Worm (Caenorhabditis elegans) whole organism, L4 larva: Measurements from ENCODE around the gene T01D3.1.
A peak's percentile ranks its signal among the peaks of the same experiment; 100 is the strongest.

Experiments
- D1046.2 ChIP-seq: fragments of 200-800 bp; sonication (Bioruptor generic); IDR thresholded peaks from 2 replicates; pipeline ENCODE4 v1.3.6; 2022; ENCODE audit warnings: missing genetic modification characterization, missing compliant biosample characterization
- F26F4.8 ChIP-seq: fragments of 200-800 bp; sonication (Bioruptor generic); conservative IDR thresholded peaks from 2 replicates; pipeline ENCODE4 v1.3.6; 2022; ENCODE audit warnings: missing genetic modification characterization, missing compliant biosample characterization
- F44E2.7 ChIP-seq: fragments of 200-800 bp; sonication (Bioruptor generic); IDR thresholded peaks from 2 replicates; pipeline ENCODE4 v2.1.2; 2022; ENCODE audit warnings: missing genetic modification characterization, missing compliant biosample characterization
- F49E8.2 ChIP-seq: sonication (generic microtip); optimal IDR thresholded peaks from 2 replicates; lab custom pipeline; 2016; ENCODE audit warnings: missing compliant biosample characterization, mild to moderate bottlenecking, missing genetic modification characterization, borderline replicate concordance
- R02D3.7 ChIP-seq: fragments of 150-350 bp; sonication (generic microtip); optimal IDR thresholded peaks from 3 replicates; lab custom pipeline; 2014; ENCODE audit warnings: missing biosample characterization, missing genetic modification characterization
- T20F7.1 ChIP-seq: fragments of 200-800 bp; sonication (Bioruptor generic); optimal IDR thresholded peaks from 2 replicates; lab custom pipeline; 2018; ENCODE audit warnings: mild to moderate bottlenecking, missing genetic modification characterization, missing compliant biosample characterization
- T26A8.4 ChIP-seq: fragments of 200-800 bp; sonication (Bioruptor generic); IDR thresholded peaks from 2 replicates; pipeline ENCODE4 v1.3.6; 2022; ENCODE audit warnings: missing genetic modification characterization, missing compliant biosample characterization
- Y105C5A.15 ChIP-seq: fragments of 200-800 bp; sonication (Bioruptor generic); IDR thresholded peaks from 2 replicates; pipeline ENCODE4 v1.3.6; 2022; ENCODE audit warnings: missing genetic modification characterization, missing compliant biosample characterization
- Y48G9A.11 ChIP-seq: fragments of 200-800 bp; sonication (Bioruptor generic); IDR thresholded peaks from 2 replicates; pipeline ENCODE4 v1.3.6; 2022; ENCODE audit warnings: missing genetic modification reagents, missing genetic modification characterization, missing compliant biosample characterization
- Y75B8A.6 ChIP-seq: fragments of 200-800 bp; sonication (Bioruptor generic); IDR thresholded peaks from 2 replicates; pipeline ENCODE4 v1.3.6; 2022; ENCODE audit warnings: missing genetic modification reagents, missing genetic modification characterization, missing compliant biosample characterization
- ZK337.2 ChIP-seq: fragments of 200-800 bp; sonication (Bioruptor generic); IDR thresholded peaks from 2 replicates; pipeline ENCODE4 v1.3.6; 2022; ENCODE audit warnings: missing genetic modification reagents, missing genetic modification characterization, missing compliant biosample characterization
- ZK546.5 ChIP-seq, 2 experiments: sonication (generic microtip); optimal IDR thresholded peaks; 2 replicates each; lab custom pipeline; 2017; ENCODE audit warnings: missing biosample characterization in 2 of 2, missing genetic modification characterization in 2 of 2
- attf-4 ChIP-seq: sonication (generic microtip); optimal IDR thresholded peaks from 3 replicates; lab custom pipeline; 2017; ENCODE audit warnings: missing biosample characterization, missing genetic modification characterization
- ceh-62 ChIP-seq: sonication (generic microtip); optimal IDR thresholded peaks from 2 replicates; lab custom pipeline; 2017; ENCODE audit warnings: missing biosample characterization, missing genetic modification characterization
- ceh-82 ChIP-seq: sonication (generic microtip); optimal IDR thresholded peaks from 2 replicates; lab custom pipeline; 2017; ENCODE audit warnings: missing biosample characterization, missing genetic modification characterization
- cey-2 ChIP-seq: sonication (generic microtip); optimal IDR thresholded peaks from 3 replicates; lab custom pipeline; 2017; ENCODE audit warnings: missing genetic modification characterization, mild to moderate bottlenecking, missing compliant biosample characterization, antibody characterized with exemption, borderline replicate concordance; ENCODE audit not compliant: insufficient read depth
- ctbp-1 ChIP-seq: fragments of 200-800 bp; sonication (Bioruptor generic); IDR thresholded peaks from 2 replicates; pipeline ENCODE4 v1.3.6; 2022; ENCODE audit warnings: missing genetic modification reagents, missing genetic modification characterization, missing compliant biosample characterization
- daf-8 ChIP-seq: fragments of 200-800 bp; sonication (Bioruptor generic); IDR thresholded peaks from 2 replicates; pipeline ENCODE4 v1.3.6; 2022; ENCODE audit warnings: missing genetic modification characterization, missing compliant biosample characterization
- dmd-8 ChIP-seq: fragments of 200-800 bp; sonication (Bioruptor generic); IDR thresholded peaks from 2 replicates; pipeline ENCODE4 v1.3.6; 2022; ENCODE audit warnings: missing genetic modification characterization, missing compliant biosample characterization
- dve-1 ChIP-seq: sonication (generic microtip); optimal IDR thresholded peaks from 2 replicates; lab custom pipeline; 2017; ENCODE audit warnings: antibody characterized with exemption, mild to moderate bottlenecking, missing genetic modification characterization, missing compliant biosample characterization; ENCODE audit not compliant: insufficient read depth
- egl-27 ChIP-seq: sonication (generic microtip); optimal IDR thresholded peaks from 3 replicates; lab custom pipeline; 2017; ENCODE audit warnings: missing biosample characterization, missing genetic modification reagents, missing genetic modification characterization
- egl-43 ChIP-seq: fragments of 200-800 bp; sonication (Bioruptor generic); IDR thresholded peaks from 2 replicates; pipeline ENCODE4 v1.3.6; 2022; ENCODE audit warnings: missing genetic modification reagents, missing genetic modification characterization, missing compliant biosample characterization
- fos-1 ChIP-seq: fragments of 150-350 bp; optimal IDR thresholded peaks from 2 replicates; lab custom pipeline; 2014; ENCODE audit warnings: missing biosample characterization, missing genetic modification characterization
- gei-8 ChIP-seq: fragments of 200-800 bp; sonication (Bioruptor generic); optimal IDR thresholded peaks from 2 replicates; lab custom pipeline; 2018; ENCODE audit warnings: mild to moderate bottlenecking, missing genetic modification characterization, missing compliant biosample characterization
- hif-1 ChIP-seq, 2 experiments: sonication (generic microtip); optimal IDR thresholded peaks; 2 replicates each; lab custom pipeline; 2016 to 2017; ENCODE audit warnings: missing compliant biosample characterization in 2 of 2, missing genetic modification characterization in 2 of 2, missing genetic modification reagents in 2 of 2, missing genotype in 2 of 2, mild to moderate bottlenecking in 1 of 2
- hlh-30 ChIP-seq: sonication (generic microtip); optimal IDR thresholded peaks from 2 replicates; lab custom pipeline; 2017; ENCODE audit warnings: antibody characterized with exemption, mild to moderate bottlenecking, missing genetic modification characterization, missing compliant biosample characterization; ENCODE audit not compliant: insufficient read depth
- jun-1 ChIP-seq: fragments of 150-350 bp; optimal IDR thresholded peaks from 2 replicates; lab custom pipeline; 2014; ENCODE audit warnings: missing biosample characterization, missing genetic modification reagents, missing genetic modification characterization
- lin-1 ChIP-seq: fragments of 200-800 bp; sonication (Bioruptor generic); IDR thresholded peaks from 2 replicates; pipeline ENCODE4 v1.3.6; 2022; ENCODE audit warnings: missing genetic modification reagents, missing genetic modification characterization, missing compliant biosample characterization
- lin-39 ChIP-seq: fragments of 150-350 bp; optimal IDR thresholded peaks from 2 replicates; lab custom pipeline; 2014; ENCODE audit warnings: missing biosample characterization, missing genetic modification reagents, missing genetic modification characterization
- madf-5 ChIP-seq, 2 experiments: fragments of 200-800 bp; sonication (Bioruptor generic); IDR thresholded peaks; 2 replicates each; pipeline ENCODE4 v1.3.6; 2022; ENCODE audit warnings: missing compliant biosample characterization in 2 of 2, missing genetic modification characterization in 2 of 2
- mdl-1 ChIP-seq, 2 experiments: fragments of 150-350 bp in 1 of 2; sonication (generic microtip) in 1 of 2; optimal IDR thresholded peaks; 2 replicates each; lab custom pipeline; 2014 to 2017; ENCODE audit warnings: missing biosample characterization in 2 of 2, missing genetic modification characterization in 2 of 2
- mdt-29 ChIP-seq: fragments of 200-800 bp; sonication (Bioruptor generic); IDR thresholded peaks from 2 replicates; pipeline ENCODE4 v1.3.6; 2022; ENCODE audit warnings: missing genetic modification reagents, missing genetic modification characterization, missing compliant biosample characterization
- mes-2 ChIP-seq: sonication (generic microtip); optimal IDR thresholded peaks from 2 replicates; lab custom pipeline; 2016; ENCODE audit warnings: missing genotype, mild to moderate bottlenecking, missing genetic modification characterization, missing compliant biosample characterization; ENCODE audit not compliant: poor library complexity, severe bottlenecking
- nhr-102 ChIP-seq: sonication (generic microtip); optimal IDR thresholded peaks from 2 replicates; lab custom pipeline; 2016; ENCODE audit warnings: mild to moderate bottlenecking, missing genetic modification characterization, moderate library complexity, missing compliant biosample characterization
- nhr-11 ChIP-seq: fragments of 150-350 bp; optimal IDR thresholded peaks from 2 replicates; lab custom pipeline; 2014; ENCODE audit warnings: missing biosample characterization, missing genetic modification characterization
- nhr-237 ChIP-seq: sonication (generic microtip); optimal IDR thresholded peaks from 2 replicates; lab custom pipeline; 2017; ENCODE audit warnings: missing biosample characterization, missing genetic modification characterization
- nhr-41 ChIP-seq: fragments of 200-800 bp; sonication (Bioruptor generic); IDR thresholded peaks from 2 replicates; pipeline ENCODE4 v1.3.6; 2022; ENCODE audit warnings: missing genetic modification reagents, missing genetic modification characterization, missing compliant biosample characterization
- nhr-42 ChIP-seq: fragments of 200-800 bp; sonication (Bioruptor generic); IDR thresholded peaks from 2 replicates; pipeline ENCODE4 v1.3.6; 2022; ENCODE audit warnings: missing genetic modification characterization, missing compliant biosample characterization
- nhr-76 ChIP-seq: fragments of 150-350 bp; optimal IDR thresholded peaks from 2 replicates; lab custom pipeline; 2014; ENCODE audit warnings: missing biosample characterization, missing genetic modification characterization
- nhr-77 ChIP-seq: fragments of 150-350 bp; optimal IDR thresholded peaks from 2 replicates; lab custom pipeline; 2014; ENCODE audit warnings: missing biosample characterization, missing genetic modification characterization
- php-3 ChIP-seq: fragments of 200-800 bp; sonication (Bioruptor generic); IDR thresholded peaks from 2 replicates; pipeline ENCODE4 v1.3.6; 2022; ENCODE audit warnings: missing genetic modification reagents, missing genetic modification characterization, missing compliant biosample characterization
- pqm-1 ChIP-seq: sonication (generic microtip); optimal IDR thresholded peaks from 2 replicates; lab custom pipeline; 2017; ENCODE audit warnings: missing biosample characterization, missing genetic modification characterization
- spr-3 ChIP-seq: fragments of 200-800 bp; sonication (Bioruptor generic); optimal IDR thresholded peaks from 2 replicates; lab custom pipeline; 2018; ENCODE audit warnings: mild to moderate bottlenecking, missing genetic modification characterization, missing compliant biosample characterization
- tag-97 ChIP-seq: fragments of 200-800 bp; sonication (Bioruptor generic); IDR thresholded peaks from 2 replicates; pipeline ENCODE4 v1.3.6; 2022; ENCODE audit warnings: missing genetic modification characterization, missing compliant biosample characterization
- tra-1 ChIP-seq: fragments of 200-800 bp; sonication (Bioruptor generic); IDR thresholded peaks from 2 replicates; pipeline ENCODE4 v1.3.6; 2022; ENCODE audit warnings: missing genetic modification reagents, missing genetic modification characterization, missing compliant biosample characterization
- unc-39 ChIP-seq: sonication (generic microtip); optimal IDR thresholded peaks from 2 replicates; lab custom pipeline; 2017; ENCODE audit warnings: missing biosample characterization, missing genetic modification characterization
- zfp-2 ChIP-seq: sonication (generic microtip); optimal IDR thresholded peaks from 2 replicates; lab custom pipeline; 2016; ENCODE audit warnings: mild to moderate bottlenecking, missing genetic modification characterization, missing compliant biosample characterization
- ztf-11 ChIP-seq: fragments of 150-350 bp; optimal IDR thresholded peaks from 2 replicates; lab custom pipeline; 2014; ENCODE audit warnings: missing biosample characterization, missing genetic modification characterization

The T01D3.1 gene

ce11 chrV:13656346-13657254 is 33.1 kb upstream of the T01D3.1 start (continued):
- TF ChIP-seq attf-4 (tag; lab: Kevin White, UChicago) = peak; percentile 34
- no peak for TF ChIP-seq F49E8.2 (tag; lab: Kevin White, UChicago)
- TF ChIP-seq T20F7.1 = peak; percentile 32
- peak; percentile 78; the same call in 1 of the 2 replicates for TF ChIP-seq tra-1
- peak; percentile 29 for TF ChIP-seq spr-3 (GFP tag; lab: Kevin White, UChicago)
- TF ChIP-seq T26A8.4 (GFP tag; lab: Robert Waterston, UW) = peak; percentile 38; the same call in 1 of the 2 replicates
- TF ChIP-seq mdt-29 (GFP tag; lab: Robert Waterston, UW) = peak; percentile 74
- TF ChIP-seq nhr-41 (GFP tag; lab: Robert Waterston, UW) = peak; percentile 91; the same call in 1 of the 2 replicates
- no peak for TF ChIP-seq egl-43 (GFP tag; lab: Robert Waterston, UW)
- TF ChIP-seq Y48G9A.11 (GFP tag; lab: Robert Waterston, UW) = no peak
- TF ChIP-seq nhr-77 (tag; lab: Kevin White, UChicago) = peak; percentile 66
- TF ChIP-seq zfp-2 = no peak
- no peak for TF ChIP-seq unc-39 (tag; lab: Kevin White, UChicago)
- no peak for TF ChIP-seq ceh-82
- 0 out of 2 replicates have a peak, but pooled peaks have one; percentile 32 for TF ChIP-seq nhr-42 (GFP tag; lab: Robert Waterston, UW)
- TF ChIP-seq nhr-11 (tag; lab: Kevin White, UChicago) = peak; percentile 3
- peak; percentile 77 for TF ChIP-seq cey-2 (tag; lab: Kevin White, UChicago)
- TF ChIP-seq lin-39 = no peak
- TF ChIP-seq madf-5 (GFP tag; IDR thresholded peaks at IDR 0.05; lab: Robert Waterston, UW) = no peak
- peak; percentile 86 for TF ChIP-seq nhr-102
- no peak for TF ChIP-seq D1046.2 (GFP tag; lab: Robert Waterston, UW)
- TF ChIP-seq Y105C5A.15 (GFP tag; lab: Robert Waterston, UW) = 0 out of 2 replicates have a peak, but pooled peaks have one; percentile 44
- TF ChIP-seq daf-8 = no peak
- peak; percentile 6 to 44 for TF ChIP-seq hif-1 (tag; optimal IDR thresholded peaks at IDR 0.05; lab: Kevin White, UChicago)
- TF ChIP-seq jun-1 = peak; percentile 5
- peak; percentile 29 for TF ChIP-seq pqm-1
- TF ChIP-seq mes-2 (tag; lab: Kevin White, UChicago) = peak; percentile 41
- TF ChIP-seq nhr-76 (tag; lab: Kevin White, UChicago) = no peak
- TF ChIP-seq gei-8 (GFP tag; lab: Kevin White, UChicago) = peak; percentile 69
- peak; percentile 83 for TF ChIP-seq hlh-30 (tag; lab: Kevin White, UChicago)
- TF ChIP-seq ztf-11 (tag; lab: Kevin White, UChicago) = no peak
- TF ChIP-seq F26F4.8 (GFP tag; lab: Robert Waterston, UW) = 0 out of 2 replicates have a peak, but pooled peaks have one; percentile 6
- TF ChIP-seq, all 104 proteins: peak for 55

- TF ChIP-seq lin-1 (GFP tag; lab: Robert Waterston, UW) (peak; percentile 83), nhr-11 (tag; lab: Kevin White, UChicago) (peak; percentile 34), Y105C5A.15 (GFP tag; lab: Robert Waterston, UW) (no peak), mdl-1 (tag; optimal IDR thresholded peaks at IDR 0.05; lab: Kevin White, UChicago) (peak; percentile 96 to 98), egl-27 (tag; lab: Kevin White, UChicago) (no peak), tag-97 (no peak), ztf-11 (tag; lab: Kevin White, UChicago) (no peak), Y75B8A.6 (no peak), F26F4.8 (GFP tag; lab: Robert Waterston, UW) (no peak), R02D3.7 (tag; lab: Kevin White, UChicago) (no peak), ZK546.5 (tag; optimal IDR thresholded peaks at IDR 0.05; lab: Kevin White, UChicago) (no peak), nhr-237 (tag; lab: Kevin White, UChicago) (no peak), ZK337.2 (GFP tag; lab: Robert Waterston, UW) (no peak), dmd-8 (GFP tag; lab: Robert Waterston, UW) (no peak), dve-1 (tag; lab: Kevin White, UChicago) (peak; percentile 97), ceh-62 (no peak), T26A8.4 (GFP tag; lab: Robert Waterston, UW) (no peak; the same call in 1 of the 2 replicates), php-3 (GFP tag; lab: Robert Waterston, UW) (peak; percentile 43; the same call in 1 of the 2 replicates), D1046.2 (GFP tag; lab: Robert Waterston, UW) (no peak), Y48G9A.11 (GFP tag; lab: Robert Waterston, UW) (no peak), F44E2.7 (GFP tag; lab: Robert Waterston, UW) (no peak), ctbp-1 (GFP tag; lab: Robert Waterston, UW) (peak; percentile 26; the same call in 1 of the 2 replicates), fos-1 (tag; lab: Kevin White, UChicago) (no peak)
Observed at ce11 chrV:13657291-13657690, 32.4 kb upstream of the T01D3.1 start.
